Worm (Caenorhabditis elegans) whole organism, L1 larva: ENCODE measurements around the gene K08D12.4.
A peak's percentile ranks its signal among the peaks of the same experiment; 100 is the strongest.

Experiments
- C34B4.2 ChIP-seq: sonication (generic microtip); optimal IDR thresholded peaks from 2 replicates; lab custom pipeline; 2017; ENCODE audit warnings: mild to moderate bottlenecking, missing genetic modification characterization, missing compliant biosample characterization
- F16B12.6 ChIP-seq: fragments of 150-350 bp; optimal IDR thresholded peaks from 2 replicates; lab custom pipeline; 2014; ENCODE audit warnings: missing biosample characterization, missing genetic modification characterization
- Y116A8C.19 ChIP-seq: sonication (generic microtip); optimal IDR thresholded peaks from 2 replicates; lab custom pipeline; 2016; ENCODE audit warnings: missing compliant biosample characterization, missing genetic modification characterization, borderline replicate concordance
- aha-1 ChIP-seq: fragments of 150-350 bp; optimal IDR thresholded peaks from 2 replicates; lab custom pipeline; 2014; ENCODE audit warnings: missing biosample characterization, missing genetic modification characterization
- aly-2 ChIP-seq: fragments of 150-350 bp; optimal IDR thresholded peaks from 2 replicates; lab custom pipeline; 2014; ENCODE audit warnings: missing biosample characterization, missing genetic modification characterization
- blmp-1 ChIP-seq: fragments of 150-350 bp; optimal IDR thresholded peaks from 2 replicates; lab custom pipeline; 2014; ENCODE audit warnings: missing biosample characterization, missing genetic modification characterization
- ceh-8 ChIP-seq: fragments of 200-800 bp; sonication (Bioruptor generic); optimal IDR thresholded peaks from 2 replicates; lab custom pipeline; 2018; ENCODE audit warnings: mild to moderate bottlenecking, missing genetic modification characterization, moderate library complexity, missing compliant biosample characterization
- ceh-90 ChIP-seq: sonication (generic microtip); optimal IDR thresholded peaks from 2 replicates; lab custom pipeline; 2016; ENCODE audit warnings: missing genetic modification characterization, missing compliant biosample characterization
- dpl-1 ChIP-seq, 3 experiments: fragments of 150-350 bp in 2 of 3; sonication (generic microtip) in 1 of 3; optimal IDR thresholded peaks; 2 replicates each; lab custom pipeline; 2014 to 2017; ENCODE audit warnings: missing biosample characterization in 3 of 3, missing genetic modification characterization in 3 of 3, missing genetic modification reagents in 3 of 3
- efl-1 ChIP-seq, 4 experiments: fragments of 150-350 bp; optimal IDR thresholded peaks in 3 of 4; peaks in 1 of 4; 1 replicate in 1 of 4; 2 replicates in 3 of 4; lab custom pipeline; 2014; ENCODE audit warnings: missing biosample characterization in 2 of 4, missing genetic modification characterization in 2 of 4, missing genetic modification reagents in 2 of 4
- egl-13 ChIP-seq: sonication (generic microtip); optimal IDR thresholded peaks from 2 replicates; lab custom pipeline; 2016; ENCODE audit warnings: missing genotype, missing genetic modification reagents, missing genetic modification characterization, missing compliant biosample characterization
- egl-27 ChIP-seq, 2 experiments: fragments of 150-350 bp in 1 of 2; sonication (generic microtip); optimal IDR thresholded peaks; 3 replicates each; lab custom pipeline; 2017 to 2018; ENCODE audit warnings: missing biosample characterization in 2 of 2, missing genetic modification characterization in 2 of 2, missing genetic modification reagents in 2 of 2
- elt-2 ChIP-seq: sonication (generic microtip); optimal IDR thresholded peaks from 2 replicates; lab custom pipeline; 2016; ENCODE audit warnings: missing genetic modification characterization, mild to moderate bottlenecking, inconsistent platforms, missing compliant biosample characterization, missing genetic modification reagents
- elt-3 ChIP-seq, 6 experiments: fragments of 150-350 bp in 1 of 6; sonication (generic microtip); optimal IDR thresholded peaks; 2 replicates each; lab custom pipeline; 2017 to 2018; ENCODE audit warnings: missing biosample characterization in 6 of 6, missing genetic modification characterization in 6 of 6, inconsistent platforms in 1 of 6
- ets-5 ChIP-seq: fragments of 200-800 bp; sonication (Bioruptor generic); IDR thresholded peaks from 2 replicates; pipeline ENCODE4 v1.3.6; 2022; ENCODE audit warnings: missing genetic modification characterization, missing compliant biosample characterization
- fkh-10 ChIP-seq: sonication (generic microtip); optimal IDR thresholded peaks from 2 replicates; lab custom pipeline; 2017; ENCODE audit warnings: missing biosample characterization, missing genetic modification reagents, missing genetic modification characterization
- fos-1 ChIP-seq: fragments of 150-350 bp; optimal IDR thresholded peaks from 2 replicates; lab custom pipeline; 2014; ENCODE audit warnings: missing biosample characterization, missing genetic modification characterization
- grh-1 ChIP-seq: fragments of 200-800 bp; sonication (Bioruptor generic); IDR thresholded peaks from 2 replicates; pipeline ENCODE4 v1.3.6; 2022; ENCODE audit warnings: missing genetic modification reagents, missing genetic modification characterization, missing compliant biosample characterization
- hlh-17 ChIP-seq: fragments of 200-800 bp; sonication (Bioruptor generic); optimal IDR thresholded peaks from 2 replicates; lab custom pipeline; 2018; ENCODE audit warnings: missing genetic modification characterization, mild to moderate bottlenecking, missing compliant biosample characterization, moderate library complexity, borderline replicate concordance
- hpl-2 ChIP-seq: fragments of 150-350 bp; optimal IDR thresholded peaks from 2 replicates; lab custom pipeline; 2014; ENCODE audit warnings: missing biosample characterization, missing genetic modification reagents, missing genetic modification characterization
- isw-1 ChIP-seq: fragments of 200-800 bp; sonication (Bioruptor generic); IDR thresholded peaks from 2 replicates; pipeline ENCODE4 v1.3.6; 2022; ENCODE audit warnings: missing genetic modification characterization, missing compliant biosample characterization
- lin-14 ChIP-seq: fragments of 200-800 bp; sonication (Bioruptor generic); optimal IDR thresholded peaks from 2 replicates; lab custom pipeline; 2018; ENCODE audit warnings: mild to moderate bottlenecking, missing genetic modification characterization, moderate library complexity, missing compliant biosample characterization
- lin-35 ChIP-seq, 2 experiments: fragments of 150-350 bp; optimal IDR thresholded peaks; 2 replicates each; lab custom pipeline; 2014; ENCODE audit warnings: missing biosample characterization in 2 of 2, missing genetic modification characterization in 2 of 2, missing genetic modification reagents in 2 of 2
- lin-39 ChIP-seq: fragments of 150-350 bp; optimal IDR thresholded peaks from 2 replicates; lab custom pipeline; 2014; ENCODE audit warnings: missing biosample characterization, missing genetic modification reagents, missing genetic modification characterization
- lir-3 ChIP-seq: sonication (generic microtip); optimal IDR thresholded peaks from 2 replicates; lab custom pipeline; 2016; ENCODE audit warnings: mild to moderate bottlenecking, missing genetic modification characterization, moderate library complexity, missing compliant biosample characterization; ENCODE audit not compliant: poor library complexity
- lsy-2 ChIP-seq, 2 experiments: fragments of 150-350 bp; optimal IDR thresholded peaks; 2 replicates each; lab custom pipeline; 2014; ENCODE audit warnings: missing biosample characterization in 2 of 2, missing genetic modification characterization in 2 of 2
- nhr-11 ChIP-seq: fragments of 150-350 bp; optimal IDR thresholded peaks from 2 replicates; lab custom pipeline; 2014; ENCODE audit warnings: missing biosample characterization, missing genetic modification characterization
- nhr-12 ChIP-seq: sonication (generic microtip); optimal IDR thresholded peaks from 2 replicates; lab custom pipeline; 2017; ENCODE audit warnings: missing biosample characterization, missing genetic modification characterization
- nhr-19 ChIP-seq: fragments of 200-800 bp; sonication (Bioruptor generic); conservative IDR thresholded peaks from 2 replicates; pipeline ENCODE4 v1.3.6; 2022; ENCODE audit warnings: missing genetic modification characterization, missing compliant biosample characterization
- nhr-20 ChIP-seq: sonication (generic microtip); optimal IDR thresholded peaks from 2 replicates; lab custom pipeline; 2016; ENCODE audit warnings: mild to moderate bottlenecking, missing genetic modification characterization, missing compliant biosample characterization
- nhr-28 ChIP-seq: fragments of 150-350 bp; optimal IDR thresholded peaks from 2 replicates; lab custom pipeline; 2014; ENCODE audit warnings: missing biosample characterization, missing genetic modification characterization
- nhr-47 ChIP-seq: sonication (generic microtip); optimal IDR thresholded peaks from 2 replicates; lab custom pipeline; 2016; ENCODE audit warnings: mild to moderate bottlenecking, missing genetic modification characterization, moderate library complexity, missing compliant biosample characterization
- nhr-71 ChIP-seq: sonication (generic microtip); optimal IDR thresholded peaks from 2 replicates; lab custom pipeline; 2016; ENCODE audit warnings: mild to moderate bottlenecking, missing genetic modification characterization, moderate library complexity, missing compliant biosample characterization
- nhr-76 ChIP-seq: sonication (generic microtip); optimal IDR thresholded peaks from 2 replicates; lab custom pipeline; 2017; ENCODE audit warnings: missing biosample characterization, missing genetic modification characterization
- nhr-84 ChIP-seq: sonication (generic microtip); optimal IDR thresholded peaks from 2 replicates; lab custom pipeline; 2017; ENCODE audit warnings: missing biosample characterization, missing genetic modification characterization
- nhr-90 ChIP-seq: sonication (generic microtip); optimal IDR thresholded peaks from 2 replicates; lab custom pipeline; 2016; ENCODE audit warnings: mild to moderate bottlenecking, missing genetic modification characterization, missing compliant biosample characterization; ENCODE audit not compliant: poor library complexity
- pax-3 ChIP-seq: fragments of 200-800 bp; sonication (Bioruptor generic); optimal IDR thresholded peaks from 2 replicates; lab custom pipeline; 2018; ENCODE audit warnings: mild to moderate bottlenecking, missing genetic modification characterization, moderate library complexity, missing compliant biosample characterization
- pqm-1 ChIP-seq: sonication (generic microtip); optimal IDR thresholded peaks from 3 replicates; lab custom pipeline; 2017; ENCODE audit warnings: missing biosample characterization, missing genetic modification characterization
- rnt-1 ChIP-seq: sonication (generic microtip); optimal IDR thresholded peaks from 2 replicates; lab custom pipeline; 2016; ENCODE audit warnings: mild to moderate bottlenecking, missing genetic modification characterization, moderate library complexity, missing compliant biosample characterization
- skn-1 ChIP-seq: fragments of 150-350 bp; optimal IDR thresholded peaks from 2 replicates; lab custom pipeline; 2014; ENCODE audit warnings: missing biosample characterization, missing genetic modification characterization
- tbx-2 ChIP-seq: sonication (generic microtip); optimal IDR thresholded peaks from 2 replicates; lab custom pipeline; 2016; ENCODE audit warnings: missing genetic modification characterization, missing compliant biosample characterization
- unc-130 ChIP-seq: fragments of 150-350 bp; optimal IDR thresholded peaks from 2 replicates; lab custom pipeline; 2017; ENCODE audit warnings: missing biosample characterization, missing genetic modification characterization, inconsistent platforms
- unc-62 ChIP-seq: fragments of 150-350 bp; optimal IDR thresholded peaks from 2 replicates; lab custom pipeline; 2014; ENCODE audit warnings: missing biosample characterization, missing genetic modification reagents, missing genetic modification characterization
- unc-86 ChIP-seq: sonication (generic microtip); optimal IDR thresholded peaks from 2 replicates; lab custom pipeline; 2016; ENCODE audit warnings: missing genetic modification characterization, missing compliant biosample characterization
- unc-98 ChIP-seq: fragments of 200-800 bp; sonication (Bioruptor generic); IDR thresholded peaks from 2 replicates; pipeline ENCODE4 v1.3.6; 2022; ENCODE audit warnings: missing genetic modification characterization, missing compliant biosample characterization
- xbp-1 ChIP-seq: sonication (generic microtip); optimal IDR thresholded peaks from 2 replicates; lab custom pipeline; 2016; ENCODE audit warnings: missing genetic modification characterization, missing compliant biosample characterization
- zag-1 ChIP-seq: fragments of 150-350 bp; optimal IDR thresholded peaks from 2 replicates; lab custom pipeline; 2014; ENCODE audit warnings: missing biosample characterization, missing genetic modification characterization
- zip-4 ChIP-seq: fragments of 200-800 bp; sonication (Bioruptor generic); optimal IDR thresholded peaks from 2 replicates; lab custom pipeline; 2018; ENCODE audit warnings: mild to moderate bottlenecking, missing genetic modification characterization, moderate library complexity, missing compliant biosample characterization
- ztf-11 ChIP-seq, 2 experiments: sonication (generic microtip); optimal IDR thresholded peaks; 2 replicates each; lab custom pipeline; 2016 to 2017; ENCODE audit warnings: missing genetic modification characterization in 2 of 2, missing biosample characterization in 1 of 2, missing compliant biosample characterization in 1 of 2

The K08D12.4 gene

ce11 chrIV:1709002-1709401 lies 1.9 kb downstream of the K08D12.4 start:
- TF ChIP-seq lin-39 (no peak), ceh-8 (GFP tag; lab: Kevin White, UChicago) (peak; percentile 43)

ce11 chrIV:1709695-1710315 lies 2.7 kb downstream of the K08D12.4 start, which contains the start of the genes pbs-1 and K08D12.3:
Gene pbs-1, minus strand, starts transcription at chrIV:1709745.
Gene K08D12.3, plus strand, starts transcription at chrIV:1710265.
- peak; percentile 89 for TF ChIP-seq rnt-1 (tag; lab: Kevin White, UChicago)
- no peak for TF ChIP-seq Y116A8C.19 (tag; lab: Kevin White, UChicago)
- TF ChIP-seq nhr-12 (tag; lab: Kevin White, UChicago) = no peak
- peak; percentile 81 for TF ChIP-seq nhr-20 (tag; lab: Kevin White, UChicago)
- peak; percentile 88 for TF ChIP-seq lin-14
- no peak; the same call in 1 of the 2 replicates for TF ChIP-seq unc-98
- TF ChIP-seq zip-4 (GFP tag; lab: Kevin White, UChicago) = peak; percentile 42
- peak; percentile 55 for TF ChIP-seq aly-2 (tag; lab: Kevin White, UChicago)
- TF ChIP-seq lin-35 (GFP tag; optimal IDR thresholded peaks at IDR 0.05; lab: Kevin White, UChicago) = peak; percentile 94 to 95
- TF ChIP-seq skn-1 = peak; percentile 98
- peak; percentile 33 for TF ChIP-seq elt-2 (tag; lab: Kevin White, UChicago)
- TF ChIP-seq nhr-28 = no peak
- TF ChIP-seq ets-5 (GFP tag; lab: Robert Waterston, UW) = no peak
- no peak for TF ChIP-seq egl-27 (tag; optimal IDR thresholded peaks at IDR 0.05; lab: Kevin White, UChicago)
- no peak for TF ChIP-seq pqm-1 (tag; lab: Kevin White, UChicago)
- peak; percentile 72 for TF ChIP-seq blmp-1 (tag; lab: Kevin White, UChicago)
- peak in 4 of 6 experiments; percentile 39 to 81 (median 48) for TF ChIP-seq elt-3 (tag; optimal IDR thresholded peaks at IDR 0.05; lab: Kevin White, UChicago)
- TF ChIP-seq nhr-76 (tag; lab: Kevin White, UChicago) = no peak
- TF ChIP-seq nhr-47 (tag; lab: Kevin White, UChicago) = peak; percentile 87
- peak; percentile 74 for TF ChIP-seq unc-130 (tag; lab: Kevin White, UChicago)
- TF ChIP-seq nhr-90 = peak; percentile 84
- peak; percentile 60 for TF ChIP-seq egl-13 (tag; lab: Kevin White, UChicago)
- TF ChIP-seq dpl-1 (GFP tag; optimal IDR thresholded peaks at IDR 0.05; lab: Kevin White, UChicago) = peak; percentile 89 to 93 (median 92)
- no peak for TF ChIP-seq ztf-11 (tag; optimal IDR thresholded peaks at IDR 0.05; lab: Kevin White, UChicago)
- TF ChIP-seq tbx-2 = peak; percentile 80
- TF ChIP-seq nhr-11 = peak; percentile 50
- TF ChIP-seq F16B12.6 (tag; lab: Kevin White, UChicago) = peak; percentile 39
- TF ChIP-seq zag-1 (tag; lab: Kevin White, UChicago) = no peak
- no peak for TF ChIP-seq unc-62 (GFP tag; lab: Kevin White, UChicago)
- TF ChIP-seq nhr-19 (GFP tag; lab: Robert Waterston, UW) = peak; percentile 88
- TF ChIP-seq lsy-2 (tag; optimal IDR thresholded peaks at IDR 0.05; lab: Kevin White, UChicago) = peak; percentile 88 to 94
- peak; percentile 61 for TF ChIP-seq pax-3
- peak; percentile 63 for TF ChIP-seq isw-1
- TF ChIP-seq efl-1 (optimal IDR thresholded peaks at IDR 0.05; lab: Kevin White, UChicago) = peak; percentile 70 to 93
- TF ChIP-seq efl-1 (GFP tag; optimal IDR thresholded peaks at IDR 0.05 in 1 of 2; lab: Kevin White, UChicago) = peak; percentile 92 to 99
- no peak for TF ChIP-seq aha-1
- peak; percentile 80 for TF ChIP-seq grh-1
- peak; percentile 6 for TF ChIP-seq fkh-10 (GFP tag; lab: Kevin White, UChicago)
- TF ChIP-seq ceh-90 (tag; lab: Kevin White, UChicago) = no peak
- no peak for TF ChIP-seq hlh-17 (GFP tag; lab: Kevin White, UChicago)
- TF ChIP-seq unc-86 (tag; lab: Kevin White, UChicago) = peak; percentile 71
- TF ChIP-seq hpl-2 (GFP tag; lab: Kevin White, UChicago) = peak; percentile 21
- TF ChIP-seq nhr-84 (tag; lab: Kevin White, UChicago) = no peak
- TF ChIP-seq fos-1 = peak; percentile 31
- TF ChIP-seq C34B4.2 (tag; lab: Kevin White, UChicago) = no peak
- peak; percentile 82 for TF ChIP-seq xbp-1
- TF ChIP-seq lir-3 (tag; lab: Kevin White, UChicago) = peak; percentile 55
- peak; percentile 90 for TF ChIP-seq nhr-71 (tag; lab: Kevin White, UChicago)
